Worm (Caenorhabditis elegans) whole organism, midembryonic: ENCODE measurements around the gene W05H7.1.
"Not testable (repeated sequence)": the region's sequence is repeated elsewhere in the genome, so short reads cannot be mapped to it uniquely, and the experiment has no call there.

Source experiments
- T22C8.4 ChIP-seq: fragments of 200-800 bp; sonication (Bioruptor generic); IDR thresholded peaks from 2 replicates; pipeline ENCODE4 v1.3.6; 2022; ENCODE audit warnings: missing genetic modification characterization, missing compliant biosample characterization
- cog-1 ChIP-seq: sonication (generic microtip); optimal IDR thresholded peaks from 2 replicates; lab custom pipeline; 2016; ENCODE audit warnings: missing genetic modification characterization, missing compliant biosample characterization
- flt-1 ChIP-seq: fragments of 200-800 bp; sonication (Bioruptor generic); IDR thresholded peaks from 2 replicates; pipeline ENCODE4 v1.3.6; 2022; ENCODE audit warnings: missing genetic modification characterization, missing compliant biosample characterization
- klf-2 ChIP-seq: fragments of 200-800 bp; sonication (Bioruptor generic); conservative IDR thresholded peaks from 2 replicates; pipeline ENCODE4 v1.3.6; 2022; ENCODE audit warnings: missing genetic modification reagents, missing genetic modification characterization, missing compliant biosample characterization
- med-1 ChIP-seq: sonication (generic microtip); optimal IDR thresholded peaks from 2 replicates; lab custom pipeline; 2017; ENCODE audit warnings: missing genetic modification characterization, mild to moderate bottlenecking, missing compliant biosample characterization, antibody characterized with exemption, missing genetic modification reagents; ENCODE audit not compliant: insufficient read depth
- ref-1 ChIP-seq: fragments of 200-800 bp; sonication (Bioruptor generic); conservative IDR thresholded peaks from 2 replicates; pipeline ENCODE4 v1.3.6; 2022; ENCODE audit warnings: missing genetic modification reagents, missing genetic modification characterization, missing compliant biosample characterization
- tab-1 ChIP-seq: fragments of 200-800 bp; sonication (Bioruptor generic); IDR thresholded peaks from 2 replicates; pipeline ENCODE4 v1.3.6; 2022; ENCODE audit warnings: missing genetic modification characterization, missing compliant biosample characterization
- ztf-23 ChIP-seq: fragments of 200-800 bp; sonication (Bioruptor generic); IDR thresholded peaks from 2 replicates; pipeline ENCODE4 v1.3.6; 2022; ENCODE audit warnings: missing genetic modification reagents, missing genetic modification characterization, missing compliant biosample characterization
- ztf-29 ChIP-seq: fragments of 200-800 bp; sonication (Bioruptor generic); IDR thresholded peaks from 2 replicates; pipeline ENCODE4 v1.3.6; 2022; ENCODE audit warnings: missing genetic modification reagents, missing genetic modification characterization, missing compliant biosample characterization

The W05H7.1 gene

DNA sequence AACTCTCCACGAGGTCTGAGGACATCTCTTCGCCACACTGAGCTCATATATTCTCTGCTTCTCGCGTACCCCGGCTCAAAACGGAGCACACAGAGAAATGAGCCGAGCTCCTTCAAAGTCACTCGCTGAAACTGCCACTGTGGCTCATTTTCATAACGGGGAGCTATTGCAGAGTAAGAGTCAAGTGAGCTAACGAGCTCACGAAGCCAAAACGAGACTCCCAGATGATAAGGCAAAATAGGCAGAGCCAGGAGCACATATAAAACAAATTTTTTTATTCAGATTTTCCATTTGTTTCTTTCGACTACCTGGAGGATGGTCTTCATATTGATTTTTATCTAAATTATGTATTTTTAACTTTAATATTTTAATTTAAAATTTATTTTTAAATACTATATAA lies 26.1 kb upstream of the W05H7.1 start, which contains the start of gene F19G12.3:
F19G12.3 (plus strand) TSS at position 301 of the 400 bp plus-strand sequence.
- TF ChIP-seq ztf-23 (GFP tag; lab: Robert Waterston, UW) (no peak), med-1 (GFP tag; lab: Kevin White, UChicago) (no peak), flt-1 (no peak), klf-2 (GFP tag; lab: Robert Waterston, UW) (no peak), T22C8.4 (GFP tag; lab: Robert Waterston, UW) (no peak), ztf-29 (GFP tag; lab: Robert Waterston, UW) (no peak), ref-1 (no peak), tab-1 (GFP tag; lab: Robert Waterston, UW) (no peak), cog-1 (tag; lab: Kevin White, UChicago) (no peak)

DNA sequence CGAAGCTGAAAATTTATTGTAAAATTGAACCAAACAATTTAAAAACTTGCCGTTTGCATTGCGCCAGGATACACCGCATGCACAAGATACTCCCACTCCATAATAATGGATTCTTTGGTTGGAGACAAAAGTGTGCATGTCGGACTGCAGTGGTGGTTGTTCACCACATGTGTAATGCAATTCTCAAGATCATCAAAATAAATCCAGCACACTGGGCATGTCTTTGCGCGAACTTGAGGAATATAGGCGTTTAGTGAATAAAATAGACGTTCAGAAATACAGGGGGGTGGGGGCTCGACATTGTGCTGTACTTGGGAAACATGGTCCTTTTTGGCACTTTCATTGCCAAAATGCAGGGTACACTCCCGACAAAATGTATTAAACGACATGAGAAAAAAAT lies 24.1 kb upstream of the W05H7.1 start, which contains the start of gene F19G12.11:
F19G12.11 (minus strand) TSS at position 101 of the 400 bp plus-strand sequence.
- TF ChIP-seq klf-2 (GFP tag; lab: Robert Waterston, UW) (no peak), ref-1 (no peak), tab-1 (GFP tag; lab: Robert Waterston, UW) (no peak), flt-1 (no peak), ztf-23 (GFP tag; lab: Robert Waterston, UW) (no peak), ztf-29 (GFP tag; lab: Robert Waterston, UW) (no peak), T22C8.4 (GFP tag; lab: Robert Waterston, UW) (no peak)

- not testable (repeated sequence) for TF ChIP-seq flt-1; tab-1 (GFP tag; lab: Robert Waterston, UW); ztf-23 (GFP tag; lab: Robert Waterston, UW)
Observed at ce11 chrX:1430707-1431106, 19.9 kb upstream of the W05H7.1 start, which contains the start of gene F19G12.1. Gene F19G12.1 (plus strand): TSS chrX:1431007.

DNA sequence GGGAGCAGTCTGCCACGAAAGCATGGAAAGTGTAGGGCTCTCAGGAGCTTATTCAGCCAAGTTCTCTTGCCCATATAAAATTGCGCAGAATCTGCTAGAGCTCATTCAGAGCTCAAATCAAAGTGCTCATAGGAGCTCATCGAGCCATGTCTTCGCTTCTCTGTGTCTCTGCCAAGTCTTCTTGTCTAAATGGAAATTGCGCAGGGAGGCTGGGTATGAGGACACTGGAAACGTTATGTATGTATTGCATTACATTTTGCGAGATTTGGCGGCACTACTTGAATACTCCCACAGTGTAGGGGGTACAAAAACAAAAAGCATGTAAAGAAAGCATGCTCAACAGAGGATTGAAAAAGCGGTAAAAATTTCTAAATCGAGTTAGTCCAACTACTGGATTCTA lies 13.5 kb upstream of the W05H7.1 start:
- TF ChIP-seq klf-2 (GFP tag; lab: Robert Waterston, UW) (no peak), cog-1 (tag; lab: Kevin White, UChicago) (no peak), med-1 (GFP tag; lab: Kevin White, UChicago) (no peak), ztf-29 (GFP tag; lab: Robert Waterston, UW) (no peak), ref-1 (no peak), tab-1 (GFP tag; lab: Robert Waterston, UW) (no peak), flt-1 (no peak), T22C8.4 (GFP tag; lab: Robert Waterston, UW) (no peak), ztf-23 (GFP tag; lab: Robert Waterston, UW) (no peak)

ce11 chrX:1438925-1439324 lies 11.6 kb upstream of the W05H7.1 start:
- TF ChIP-seq ztf-23 (GFP tag; lab: Robert Waterston, UW) (no peak), tab-1 (GFP tag; lab: Robert Waterston, UW) (no peak), ztf-29 (GFP tag; lab: Robert Waterston, UW) (no peak)

ce11 chrX:1440161-1440560 lies 10.4 kb upstream of the W05H7.1 start, which contains the start of gene sedl-1:
Gene sedl-1 (minus strand): TSS chrX:1440261.
- no peak for TF ChIP-seq T22C8.4 (GFP tag; lab: Robert Waterston, UW)
- TF ChIP-seq cog-1 (tag; lab: Kevin White, UChicago): no peak
- no peak for TF ChIP-seq med-1 (GFP tag; lab: Kevin White, UChicago)
- TF ChIP-seq flt-1: no peak
- no peak for TF ChIP-seq ref-1
- TF ChIP-seq tab-1 (GFP tag; lab: Robert Waterston, UW): no peak
- TF ChIP-seq ztf-23 (GFP tag; lab: Robert Waterston, UW): no peak
- no peak for TF ChIP-seq ztf-29 (GFP tag; lab: Robert Waterston, UW)
- no peak for TF ChIP-seq klf-2 (GFP tag; lab: Robert Waterston, UW)

DNA sequence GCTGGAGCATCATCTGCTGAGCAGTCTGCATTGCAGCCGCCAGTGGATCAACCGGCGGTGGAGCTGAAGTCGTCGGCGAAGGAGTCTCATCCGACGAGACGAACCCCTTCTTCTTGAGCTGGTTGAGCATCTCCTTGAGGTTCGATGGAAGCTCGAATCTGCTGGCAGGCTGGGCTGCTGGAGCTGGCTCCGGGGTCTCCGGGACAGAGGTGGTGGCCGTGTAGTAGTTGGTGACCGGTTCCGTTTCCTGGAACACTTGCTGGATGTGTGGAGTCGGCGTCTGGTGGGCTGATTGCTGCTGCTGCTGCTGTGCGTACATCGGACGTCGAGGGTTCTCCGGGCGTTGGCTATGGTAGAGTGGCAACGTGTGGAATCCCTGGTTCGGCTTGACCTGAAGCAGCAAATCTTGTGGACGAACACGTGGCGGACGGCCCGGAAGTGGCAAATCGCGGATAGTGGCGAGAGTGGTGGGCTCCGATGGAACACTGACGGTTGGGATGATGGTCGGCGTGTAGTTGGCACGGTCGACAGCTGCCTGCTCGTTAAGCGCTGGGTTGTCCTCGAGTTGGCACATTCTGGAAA lies 8.9 kb upstream of the W05H7.1 start:
- peak; percentile 0 for TF ChIP-seq med-1 (GFP tag; lab: Kevin White, UChicago)
- no peak for TF ChIP-seq tab-1 (GFP tag; lab: Robert Waterston, UW)

ce11 chrX:1443556-1444243 lies 6.9 kb upstream of the W05H7.1 start:
- TF ChIP-seq flt-1 (no peak), med-1 (GFP tag; lab: Kevin White, UChicago) (no peak), ztf-29 (GFP tag; lab: Robert Waterston, UW) (no peak), tab-1 (GFP tag; lab: Robert Waterston, UW) (no peak), ref-1 (no peak), cog-1 (tag; lab: Kevin White, UChicago) (no peak), T22C8.4 (GFP tag; lab: Robert Waterston, UW) (no peak), ztf-23 (GFP tag; lab: Robert Waterston, UW) (0 out of 2 replicates have a peak, but pooled peaks have one; percentile 4)

ce11 chrX:1445696-1446095 lies 4.9 kb upstream of the W05H7.1 start:
- TF ChIP-seq ref-1 (no peak), ztf-23 (GFP tag; lab: Robert Waterston, UW) (no peak), med-1 (GFP tag; lab: Kevin White, UChicago) (no peak), ztf-29 (GFP tag; lab: Robert Waterston, UW) (no peak), cog-1 (tag; lab: Kevin White, UChicago) (no peak), klf-2 (GFP tag; lab: Robert Waterston, UW) (no peak), flt-1 (no peak), T22C8.4 (GFP tag; lab: Robert Waterston, UW) (no peak), tab-1 (GFP tag; lab: Robert Waterston, UW) (no peak)
